Worm (Caenorhabditis elegans): Measurements from ENCODE around the gene F16B4.7.

ce11 chrV:1631717-1632116 lies 46.2 kb downstream of the F16B4.7 start, which contains the start of gene irld-17:
- TF ChIP-seq tab-1 (GFP tag; IDR thresholded peaks at IDR 0.05) (no peak), flt-1 (GFP tag; IDR thresholded peaks at IDR 0.05) (no peak), ref-1 (GFP tag; conservative IDR thresholded peaks at IDR 0.05) (no peak), ztf-29 (GFP tag; IDR thresholded peaks at IDR 0.05) (no peak), klf-2 (GFP tag; conservative IDR thresholded peaks at IDR 0.05) (no peak), med-1 (GFP tag; optimal IDR thresholded peaks at IDR 0.05; ENCODE audit: insufficient read depth) (no peak), T22C8.4 (GFP tag; IDR thresholded peaks at IDR 0.05) (no peak), cog-1 (tag; optimal IDR thresholded peaks at IDR 0.05) (no peak), ztf-23 (GFP tag; IDR thresholded peaks at IDR 0.05) (no peak)
